Fruit fly (Drosophila melanogaster): ENCODE data around the gene DZIP1.

Gene DZIP1

dm6 chr3R:24514652-24515328 is at the start of gene DZIP1, which contains the start of gene nAChRbeta2:
Gene DZIP1, plus strand, starts transcription at chr3R:24515278.
Gene nAChRbeta2, minus strand, starts transcription at chr3R:24515106.
- no peak for TF ChIP-seq noc (tag; optimal IDR thresholded peaks at IDR 0.05)

- TF ChIP-seq noc (tag; optimal IDR thresholded peaks at IDR 0.05), result no peak
These were observed 47.8 kb upstream of the DZIP1 start for dm6 chr3R:24467237-24467636.

dm6 chr3R:24469097-24469496 is 46.0 kb upstream of the DZIP1 start, which contains the start of gene CG31128:
Gene CG31128, plus strand, starts transcription at chr3R:24469397.
- TF ChIP-seq noc (tag; optimal IDR thresholded peaks at IDR 0.05), result no peak

DNA sequence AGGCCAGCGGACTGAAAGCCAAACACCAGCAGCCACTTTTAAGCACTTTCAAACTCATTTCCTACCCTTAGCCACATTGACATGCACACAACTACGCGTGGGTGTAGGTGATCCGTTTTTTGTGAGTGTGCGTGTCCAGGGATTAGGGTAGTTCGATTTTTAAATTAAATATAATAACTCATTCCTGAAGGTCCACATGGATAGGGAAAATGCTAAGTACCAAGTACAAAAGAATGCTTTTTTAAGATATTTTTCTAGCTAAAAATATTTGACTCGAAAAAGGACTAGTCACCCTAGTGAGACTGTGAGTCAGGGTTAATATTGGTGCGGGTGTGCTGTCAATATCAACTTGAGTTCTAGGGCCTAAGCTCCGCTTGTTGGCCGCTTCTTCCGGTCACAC is 40.3 kb upstream of the DZIP1 start:
- TF ChIP-seq noc (tag; optimal IDR thresholded peaks at IDR 0.05), result no peak

DNA sequence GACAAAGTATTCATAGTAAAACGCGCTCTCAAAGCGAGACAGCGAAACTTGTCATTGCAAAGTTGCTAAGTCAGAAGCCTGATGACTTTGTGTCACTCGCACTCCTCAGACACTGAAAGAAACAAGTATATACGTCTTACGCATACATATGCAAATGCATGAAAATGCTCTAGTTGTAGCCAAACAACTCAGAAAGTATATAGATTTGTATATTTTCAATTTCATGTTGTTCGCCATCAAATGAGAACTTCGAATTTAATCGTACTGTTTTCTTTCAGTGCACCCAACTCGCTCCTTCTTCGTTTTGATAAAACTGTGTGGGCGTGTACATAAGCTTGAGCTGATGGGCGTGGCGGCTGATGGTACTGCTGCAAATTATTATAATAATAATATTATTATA is 34.0 kb upstream of the DZIP1 start:
- no peak for TF ChIP-seq noc (tag; optimal IDR thresholded peaks at IDR 0.05)

- no peak for TF ChIP-seq noc (tag; optimal IDR thresholded peaks at IDR 0.05)
These were observed 30.0 kb upstream of the DZIP1 start, which contains the start of gene nAChRalpha2 for dm6 chr3R:24484990-24485478. Gene nAChRalpha2, plus strand, starts transcription at chr3R:24485428.

DNA sequence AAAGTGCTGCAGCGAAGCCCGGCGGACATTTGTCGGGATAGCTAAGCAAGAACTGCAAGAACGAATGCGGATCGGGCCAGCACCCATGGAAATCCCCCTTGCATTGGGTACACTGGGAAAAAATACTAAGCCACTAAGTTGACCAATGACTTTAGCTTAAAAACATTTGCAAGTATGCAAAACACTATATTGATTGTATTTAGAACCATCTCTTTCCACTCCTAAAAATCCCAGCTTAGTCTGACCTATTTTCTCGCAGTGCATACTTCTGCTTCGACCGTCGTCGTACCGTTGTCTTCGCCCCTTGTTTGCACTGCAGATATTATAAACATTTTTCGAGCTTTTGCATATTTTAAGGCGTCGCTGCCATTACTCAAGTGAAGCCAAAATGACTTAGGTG is 19.0 kb upstream of the DZIP1 start:
- no peak for TF ChIP-seq noc (tag; optimal IDR thresholded peaks at IDR 0.05)

- no peak for TF ChIP-seq noc (tag; optimal IDR thresholded peaks at IDR 0.05)
These were observed 11.5 kb upstream of the DZIP1 start for dm6 chr3R:24503627-24504026.

DNA sequence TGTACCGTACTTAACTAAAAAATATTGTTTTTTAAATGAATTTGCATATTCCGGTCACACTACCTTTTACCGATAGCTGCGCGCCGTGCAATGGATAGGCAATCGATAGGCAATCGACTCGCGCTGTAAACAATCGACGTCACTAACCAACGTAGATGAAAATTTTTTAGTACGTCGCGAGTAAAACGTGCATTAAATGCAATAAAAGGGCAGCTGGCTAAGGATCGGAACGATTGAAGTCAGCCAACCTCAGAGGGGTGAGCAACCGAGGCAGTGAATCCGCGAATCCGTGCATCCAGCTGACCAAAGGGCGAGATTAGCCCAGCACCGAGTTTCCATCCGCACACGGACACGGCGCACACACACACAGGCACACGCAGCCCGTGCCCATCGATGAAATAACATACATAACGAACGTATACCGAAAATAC is 3.1 kb downstream of the DZIP1 start, which contains the start of gene Pp1alpha-96A:
Pp1alpha-96A (plus strand) TSS at position 121 of the 431 bp plus-strand sequence.
- TF ChIP-seq noc (tag; optimal IDR thresholded peaks at IDR 0.05), result no peak

DNA sequence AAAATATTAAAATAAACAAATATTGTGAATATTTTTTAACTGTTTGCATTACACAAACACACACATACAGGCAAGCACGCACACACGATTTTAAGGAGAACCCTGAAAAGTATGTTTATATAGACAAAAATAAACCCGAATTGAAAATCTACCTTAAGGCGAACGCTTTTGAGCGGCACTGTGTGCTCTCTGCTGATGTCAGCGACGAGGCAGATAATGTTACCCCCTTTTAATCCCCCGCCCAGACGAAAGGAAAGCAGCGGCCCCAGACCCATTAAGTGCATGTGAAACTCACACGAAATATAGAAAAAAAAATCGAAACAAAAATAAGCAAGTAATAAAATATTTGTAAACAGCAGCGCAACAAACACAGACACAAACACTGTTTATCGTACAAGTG is 6.2 kb downstream of the DZIP1 start:
- TF ChIP-seq noc (tag; optimal IDR thresholded peaks at IDR 0.05), result no peak

- TF ChIP-seq noc (tag; optimal IDR thresholded peaks at IDR 0.05), result no peak
These were observed 8.5 kb downstream of the DZIP1 start, which contains the start of gene CG13622 for dm6 chr3R:24523578-24523977. Gene CG13622, minus strand, starts transcription at chr3R:24523678.

dm6 chr3R:24524426-24524974 is 9.4 kb downstream of the DZIP1 start, which contains the start of gene Jhbp12:
Gene Jhbp12, plus strand, starts transcription at chr3R:24524794.
- TF ChIP-seq noc (tag; optimal IDR thresholded peaks at IDR 0.05), result no peak

- no peak for TF ChIP-seq noc (tag; optimal IDR thresholded peaks at IDR 0.05)
These were observed 11.0 kb downstream of the DZIP1 start for dm6 chr3R:24525983-24526661.

DNA sequence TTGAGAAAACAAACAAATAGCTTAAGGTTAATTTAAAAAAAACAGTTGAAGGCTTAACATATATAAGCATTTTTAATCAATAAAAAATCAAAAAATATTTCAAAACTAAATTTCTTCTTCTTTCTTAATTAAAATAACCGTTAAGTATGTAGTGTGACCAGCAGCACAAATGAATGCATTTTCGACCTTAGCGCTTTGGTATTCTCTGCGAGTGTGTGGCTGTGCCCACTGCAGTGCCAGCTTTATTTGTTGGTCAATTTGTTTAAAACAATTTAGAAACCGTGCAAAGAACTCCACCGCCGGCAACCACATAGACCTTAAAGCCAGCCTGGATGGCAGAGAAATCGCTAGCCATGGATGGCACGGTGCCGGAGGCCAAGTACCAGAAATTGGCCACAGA is 12.8 kb downstream of the DZIP1 start, which contains the start of gene CG6607:
CG6607 (plus strand) TSS at position 203 of the 400 bp plus-strand sequence.
- TF ChIP-seq noc (tag; optimal IDR thresholded peaks at IDR 0.05), result no peak

DNA sequence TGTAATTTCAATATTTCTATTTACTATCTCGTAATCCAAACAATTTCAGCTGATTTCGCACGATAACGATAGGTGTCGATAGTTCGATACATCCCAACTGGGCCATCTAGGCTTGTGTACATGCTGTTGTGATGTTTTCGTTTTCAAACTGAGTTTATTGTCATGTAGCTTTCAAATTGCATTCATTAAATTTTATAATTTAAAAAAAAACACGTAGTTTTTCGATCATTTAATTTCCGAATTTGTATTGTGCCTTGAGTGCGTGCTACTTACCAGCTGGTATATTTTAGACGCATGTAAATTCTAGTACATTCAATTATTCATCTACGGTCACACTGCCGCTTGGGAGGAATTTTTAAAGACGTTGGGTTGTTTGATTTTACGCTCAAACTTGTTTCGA is 15.2 kb downstream of the DZIP1 start, which contains the start of the genes CG13623 and ana1:
CG13623 (minus strand) TSS at position 231 of the 400 bp plus-strand sequence.
ana1 (plus strand) TSS at position 249 of the 400 bp plus-strand sequence.
- TF ChIP-seq noc (tag; optimal IDR thresholded peaks at IDR 0.05), result no peak

- TF ChIP-seq noc (tag; optimal IDR thresholded peaks at IDR 0.05), result peak; percentile 83
These were observed 28.1 kb downstream of the DZIP1 start for dm6 chr3R:24543033-24543675.

Data from whole organism, larva.